Worm (Caenorhabditis elegans): ENCODE measurements around the gene C17H12.6.
A peak's percentile ranks its signal among the peaks of the same experiment; 100 is the strongest.

Gene C17H12.6

DNA sequence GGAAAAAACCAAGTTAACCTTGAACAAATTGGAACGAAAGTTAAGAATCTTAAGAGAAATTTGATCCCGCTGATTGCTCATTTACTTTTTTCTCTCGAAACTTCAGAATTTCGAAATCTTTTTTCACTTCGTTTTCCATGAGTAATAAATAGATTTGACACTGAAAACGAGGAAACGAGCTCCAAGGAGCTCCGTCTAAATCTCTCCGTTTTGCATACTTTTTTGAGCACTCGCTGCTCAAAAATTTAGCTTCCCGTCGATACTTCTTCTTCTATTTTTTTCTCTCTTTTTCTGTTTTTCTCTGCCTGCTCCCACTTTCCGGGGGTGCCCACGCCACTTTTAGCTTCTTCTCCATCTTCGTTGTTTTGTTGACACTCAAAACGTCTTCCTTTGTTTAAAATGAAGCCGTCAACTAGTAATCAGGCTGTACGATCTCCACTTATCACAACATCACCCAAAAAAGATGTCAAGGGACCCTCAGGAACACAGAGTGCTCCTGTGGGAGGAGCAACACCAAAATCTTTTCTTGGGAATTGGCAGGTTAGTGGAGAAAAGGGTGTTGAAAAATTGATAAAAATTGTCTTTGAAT lies 15.7 kb downstream of the C17H12.6 start, which contains the start of gene C17H12.10 (continued):
- TF ChIP-seq nhr-237 (tag; optimal IDR thresholded peaks at IDR 0.05) (no peak), hpl-2 (GFP tag; optimal IDR thresholded peaks at IDR 0.05) (no peak), mab-9 (GFP tag; IDR thresholded peaks at IDR 0.05) (no peak), elt-3 (tag; optimal IDR thresholded peaks at IDR 0.05) (no peak), pax-3 (tag; optimal IDR thresholded peaks at IDR 0.05) (no peak), ztf-11 (tag; optimal IDR thresholded peaks at IDR 0.05) (no peak), grh-1 (GFP tag; IDR thresholded peaks at IDR 0.05) (no peak), sup-37 (GFP tag; optimal IDR thresholded peaks at IDR 0.05) (no peak), skn-1 (tag; optimal IDR thresholded peaks at IDR 0.05) (peak; percentile 56), snpc-4 (tag; optimal IDR thresholded peaks at IDR 0.05) (peak; percentile 32), sptf-1 (tag; optimal IDR thresholded peaks at IDR 0.05) (no peak), ama-1 (optimal IDR thresholded peaks at IDR 0.05) (no peak), ceh-90 (tag; optimal IDR thresholded peaks at IDR 0.05) (no peak), mep-1 (tag; optimal IDR thresholded peaks at IDR 0.05) (peak; percentile 15), lin-14 (GFP tag; optimal IDR thresholded peaks at IDR 0.05) (peak; percentile 82), vab-15 (tag; optimal IDR thresholded peaks at IDR 0.05) (no peak), alr-1 (tag; optimal IDR thresholded peaks at IDR 0.05; ENCODE audit: borderline replicate concordance) (no peak), snu-23 (GFP tag; optimal IDR thresholded peaks at IDR 0.05) (peak; percentile 22), ztf-4 (tag; optimal IDR thresholded peaks at IDR 0.05) (no peak), unc-30 (tag; optimal IDR thresholded peaks at IDR 0.05) (no peak), lsy-2 (tag; optimal IDR thresholded peaks at IDR 0.05) (peak in 1 of 2 experiments; percentile 67), lin-15B (tag; optimal IDR thresholded peaks at IDR 0.05) (no peak), irx-1 (tag; optimal IDR thresholded peaks at IDR 0.05) (no peak), C16A3.4 (tag; optimal IDR thresholded peaks at IDR 0.05) (no peak), egl-13 (tag; optimal IDR thresholded peaks at IDR 0.05) (no peak), nhr-19 (GFP tag; conservative IDR thresholded peaks at IDR 0.05) (no peak), nhr-76 (tag; optimal IDR thresholded peaks at IDR 0.05) (no peak), nhr-47 (tag; optimal IDR thresholded peaks at IDR 0.05) (peak; percentile 39), fkh-4 (tag; optimal IDR thresholded peaks at IDR 0.05; ENCODE audit: borderline replicate concordance) (no peak), mef-2 (tag; optimal IDR thresholded peaks at IDR 0.05) (no peak), lin-35 (GFP tag; optimal IDR thresholded peaks at IDR 0.05) (peak in 1 of 2 experiments; percentile 21), xbp-1 (tag; optimal IDR thresholded peaks at IDR 0.05) (no peak), C34B4.2 (tag; optimal IDR thresholded peaks at IDR 0.05) (no peak), fkh-10 (GFP tag; optimal IDR thresholded peaks at IDR 0.05) (peak; percentile 77), zip-4 (GFP tag; optimal IDR thresholded peaks at IDR 0.05) (no peak), hlh-17 (GFP tag; optimal IDR thresholded peaks at IDR 0.05; ENCODE audit: borderline replicate concordance) (no peak), Y116A8C.19 (tag; optimal IDR thresholded peaks at IDR 0.05; ENCODE audit: borderline replicate concordance) (no peak), unc-98 (GFP tag; IDR thresholded peaks at IDR 0.05) (no peak), tlp-1 (tag; optimal IDR thresholded peaks at IDR 0.05) (no peak), aha-1 (tag; optimal IDR thresholded peaks at IDR 0.05) (no peak), nhr-77 (tag; optimal IDR thresholded peaks at IDR 0.05) (no peak), ceh-63 (GFP tag; optimal IDR thresholded peaks at IDR 0.05) (no peak), unc-86 (tag; optimal IDR thresholded peaks at IDR 0.05) (peak; percentile 18), unc-130 (tag; optimal IDR thresholded peaks at IDR 0.05) (no peak), unc-62 (GFP tag; optimal IDR thresholded peaks at IDR 0.05) (no peak), ceh-82 (tag; optimal IDR thresholded peaks at IDR 0.05) (peak in 2 of 3 experiments; percentile 40 to 42), ceh-88 (GFP tag; IDR thresholded peaks at IDR 0.05) (no peak), nhr-11 (tag; optimal IDR thresholded peaks at IDR 0.05) (no peak), egl-27 (tag; optimal IDR thresholded peaks at IDR 0.05) (no peak), lin-13 (GFP tag; optimal IDR thresholded peaks at IDR 0.05) (no peak), fos-1 (tag; optimal IDR thresholded peaks at IDR 0.05) (no peak), dsc-1 (tag; optimal IDR thresholded peaks at IDR 0.05) (no peak), F16B12.6 (tag; optimal IDR thresholded peaks at IDR 0.05) (no peak)
